Worm (Caenorhabditis elegans) whole organism, midembryonic: ENCODE measurements around the gene F31B9.7.

ENCODE experiments used
- flt-1 ChIP-seq: fragments of 200-800 bp; sonication (Bioruptor generic); IDR thresholded peaks from 2 replicates; pipeline ENCODE4 v1.3.6; 2022; ENCODE audit warnings: missing genetic modification characterization, missing compliant biosample characterization
- ztf-23 ChIP-seq: fragments of 200-800 bp; sonication (Bioruptor generic); IDR thresholded peaks from 2 replicates; pipeline ENCODE4 v1.3.6; 2022; ENCODE audit warnings: missing genetic modification reagents, missing genetic modification characterization, missing compliant biosample characterization

DNA sequence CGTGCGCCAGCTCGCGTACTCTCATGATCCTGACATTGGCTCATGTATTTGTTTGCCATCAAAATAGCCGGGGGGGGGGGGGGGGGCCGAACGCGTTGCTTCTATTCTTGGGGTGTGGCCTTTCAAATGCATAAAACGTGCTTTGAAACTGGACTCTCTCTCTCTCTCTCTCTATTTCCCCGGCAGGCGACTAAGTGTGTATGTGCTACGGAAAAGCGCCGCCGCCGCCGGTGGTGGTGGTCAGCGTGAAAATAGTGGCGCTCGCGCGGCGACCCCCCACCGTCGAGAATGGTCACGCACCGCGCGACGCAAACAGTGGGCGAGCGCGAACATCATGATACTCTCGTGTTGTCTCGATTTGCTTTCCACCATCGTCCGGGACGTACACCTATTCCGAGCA lies 38.4 kb upstream of the F31B9.7 start:
- no peak for TF ChIP-seq flt-1 (GFP tag; lab: Robert Waterston, UW)
- TF ChIP-seq ztf-23 (GFP tag; lab: Robert Waterston, UW): no peak
